Worm (Caenorhabditis elegans) whole organism, L2 larva: ENCODE data around the gene B0303.7.

Source experiments
- C34F6.9 ChIP-seq: fragments of 150-350 bp; optimal IDR thresholded peaks from 2 replicates; lab custom pipeline; 2014; ENCODE audit warnings: missing biosample characterization, missing genetic modification characterization
- R02D3.7 ChIP-seq: fragments of 150-350 bp; optimal IDR thresholded peaks from 2 replicates; lab custom pipeline; 2014; ENCODE audit warnings: missing biosample characterization, missing genetic modification characterization
- ZK546.5 ChIP-seq: sonication (generic microtip); optimal IDR thresholded peaks from 2 replicates; lab custom pipeline; 2017; ENCODE audit warnings: missing biosample characterization, missing genetic modification characterization
- alr-1 ChIP-seq: fragments of 150-350 bp; optimal IDR thresholded peaks from 2 replicates; lab custom pipeline; 2014; ENCODE audit warnings: missing biosample characterization, missing genetic modification characterization
- aly-2 ChIP-seq: fragments of 150-350 bp; optimal IDR thresholded peaks from 2 replicates; lab custom pipeline; 2014; ENCODE audit warnings: missing biosample characterization, missing genetic modification characterization
- ama-1 ChIP-seq: fragments of 150-350 bp; optimal IDR thresholded peaks from 2 replicates; lab custom pipeline; 2018; ENCODE audit warnings: inconsistent platforms
- blmp-1 ChIP-seq: sonication (generic microtip); optimal IDR thresholded peaks from 2 replicates; lab custom pipeline; 2017; ENCODE audit warnings: missing genetic modification characterization, mild to moderate bottlenecking, missing compliant biosample characterization, antibody characterized with exemption, moderate library complexity; ENCODE audit not compliant: insufficient read depth
- ceh-16 ChIP-seq: fragments of 150-350 bp; optimal IDR thresholded peaks from 2 replicates; lab custom pipeline; 2014; ENCODE audit warnings: missing biosample characterization, missing genetic modification characterization
- crh-2 ChIP-seq: sonication (generic microtip); optimal IDR thresholded peaks from 2 replicates; lab custom pipeline; 2017; ENCODE audit warnings: missing biosample characterization, missing genetic modification characterization
- dmd-4 ChIP-seq: sonication (generic microtip); optimal IDR thresholded peaks from 2 replicates; lab custom pipeline; 2017; ENCODE audit warnings: missing biosample characterization, missing genetic modification characterization
- egl-27 ChIP-seq: sonication (generic microtip); optimal IDR thresholded peaks from 3 replicates; lab custom pipeline; 2017; ENCODE audit warnings: missing biosample characterization, missing genetic modification reagents, missing genetic modification characterization
- elt-3 ChIP-seq: sonication (generic microtip); optimal IDR thresholded peaks from 2 replicates; lab custom pipeline; 2017; ENCODE audit warnings: missing biosample characterization, missing genetic modification characterization
- fos-1 ChIP-seq: fragments of 150-350 bp; optimal IDR thresholded peaks from 2 replicates; lab custom pipeline; 2014; ENCODE audit warnings: missing biosample characterization, missing genetic modification characterization
- gmeb-1 ChIP-seq: fragments of 150-350 bp; optimal IDR thresholded peaks from 2 replicates; lab custom pipeline; 2014; ENCODE audit warnings: missing biosample characterization, missing genetic modification characterization
- lin-11 ChIP-seq: fragments of 150-350 bp; sonication (generic microtip); optimal IDR thresholded peaks from 2 replicates; lab custom pipeline; 2014; ENCODE audit warnings: missing biosample characterization, missing genetic modification characterization, inconsistent platforms, mixed read lengths
- lin-13 ChIP-seq: fragments of 150-350 bp; optimal IDR thresholded peaks from 2 replicates; lab custom pipeline; 2014; ENCODE audit warnings: missing biosample characterization, missing genetic modification reagents, missing genetic modification characterization
- lin-39 ChIP-seq: fragments of 150-350 bp; optimal IDR thresholded peaks from 2 replicates; lab custom pipeline; 2014; ENCODE audit warnings: missing biosample characterization, missing genetic modification reagents, missing genetic modification characterization
- lsy-2 ChIP-seq, 2 experiments: fragments of 150-350 bp in 1 of 2; sonication (generic microtip) in 1 of 2; optimal IDR thresholded peaks; 2 replicates each; lab custom pipeline; 2014 to 2017; ENCODE audit warnings: missing biosample characterization in 2 of 2, missing genetic modification characterization in 2 of 2
- mab-5 ChIP-seq: fragments of 150-350 bp; optimal IDR thresholded peaks from 2 replicates; lab custom pipeline; 2014; ENCODE audit warnings: missing biosample characterization, missing genetic modification characterization
- mbf-1 ChIP-seq: sonication (generic microtip); optimal IDR thresholded peaks from 2 replicates; lab custom pipeline; 2017; ENCODE audit warnings: missing biosample characterization, missing genetic modification characterization
- mdl-1 ChIP-seq, 2 experiments: fragments of 150-350 bp in 1 of 2; sonication (generic microtip) in 1 of 2; optimal IDR thresholded peaks; 2 replicates each; lab custom pipeline; 2017; ENCODE audit warnings: missing biosample characterization in 2 of 2, missing genetic modification characterization in 2 of 2
- nhr-12 ChIP-seq: fragments of 150-350 bp; optimal IDR thresholded peaks from 2 replicates; lab custom pipeline; 2014; ENCODE audit warnings: missing biosample characterization, missing genetic modification characterization
- nhr-129 ChIP-seq: fragments of 150-350 bp; optimal IDR thresholded peaks from 2 replicates; lab custom pipeline; 2014; ENCODE audit warnings: missing biosample characterization, missing genetic modification characterization
- nhr-21 ChIP-seq: fragments of 150-350 bp; optimal IDR thresholded peaks from 2 replicates; lab custom pipeline; 2014; ENCODE audit warnings: missing biosample characterization, missing genetic modification characterization
- nhr-23 ChIP-seq: fragments of 150-350 bp; optimal IDR thresholded peaks from 2 replicates; lab custom pipeline; 2014; ENCODE audit warnings: missing biosample characterization, missing genetic modification reagents, missing genetic modification characterization
- nhr-25 ChIP-seq: fragments of 150-350 bp; sonication (generic microtip); optimal IDR thresholded peaks from 3 replicates; lab custom pipeline; 2014; ENCODE audit warnings: missing biosample characterization, missing genetic modification characterization
- nhr-6 ChIP-seq: fragments of 150-350 bp; optimal IDR thresholded peaks from 2 replicates; lab custom pipeline; 2014; ENCODE audit warnings: missing biosample characterization, missing genetic modification characterization
- peb-1 ChIP-seq: fragments of 150-350 bp; optimal IDR thresholded peaks from 2 replicates; lab custom pipeline; 2014; ENCODE audit warnings: missing biosample characterization, missing genetic modification characterization
- sem-4 ChIP-seq: fragments of 150-350 bp; optimal IDR thresholded peaks from 2 replicates; lab custom pipeline; 2014; ENCODE audit warnings: missing biosample characterization, missing genetic modification reagents, missing genetic modification characterization
- skn-1 ChIP-seq: sonication (generic microtip); optimal IDR thresholded peaks from 2 replicates; lab custom pipeline; 2017; ENCODE audit warnings: missing biosample characterization, missing genetic modification characterization
- sma-3 ChIP-seq: sonication (generic microtip); optimal IDR thresholded peaks from 2 replicates; lab custom pipeline; 2016; ENCODE audit warnings: missing genetic modification reagents, missing genetic modification characterization, missing compliant biosample characterization
- sma-9 ChIP-seq, 2 experiments: fragments of 150-350 bp in 1 of 2; sonication (generic microtip) in 1 of 2; optimal IDR thresholded peaks; 2 replicates each; lab custom pipeline; 2014 to 2016; ENCODE audit warnings: missing genetic modification characterization in 2 of 2, mild to moderate bottlenecking in 1 of 2, missing biosample characterization in 1 of 2, missing compliant biosample characterization in 1 of 2, missing genetic modification reagents in 1 of 2, moderate library complexity in 1 of 2
- snpc-4 ChIP-seq: fragments of 150-350 bp; optimal IDR thresholded peaks from 2 replicates; lab custom pipeline; 2014; ENCODE audit warnings: missing biosample characterization, missing genetic modification characterization
- unc-39 ChIP-seq: fragments of 150-350 bp; optimal IDR thresholded peaks from 2 replicates; lab custom pipeline; 2014; ENCODE audit warnings: missing biosample characterization, missing genetic modification characterization
- unc-55 ChIP-seq: fragments of 150-350 bp; sonication (generic microtip); optimal IDR thresholded peaks from 3 replicates; lab custom pipeline; 2014; ENCODE audit warnings: missing biosample characterization, missing genetic modification reagents, missing genetic modification characterization
- ztf-1 ChIP-seq: fragments of 200-800 bp; sonication (Bioruptor generic); conservative IDR thresholded peaks from 2 replicates; pipeline ENCODE4 v1.3.6; 2022; ENCODE audit warnings: missing genetic modification characterization, missing compliant biosample characterization
- ztf-4 ChIP-seq: fragments of 150-350 bp; optimal IDR thresholded peaks from 2 replicates; lab custom pipeline; 2014; ENCODE audit warnings: missing biosample characterization, missing genetic modification characterization

B0303.7 gene

DNA sequence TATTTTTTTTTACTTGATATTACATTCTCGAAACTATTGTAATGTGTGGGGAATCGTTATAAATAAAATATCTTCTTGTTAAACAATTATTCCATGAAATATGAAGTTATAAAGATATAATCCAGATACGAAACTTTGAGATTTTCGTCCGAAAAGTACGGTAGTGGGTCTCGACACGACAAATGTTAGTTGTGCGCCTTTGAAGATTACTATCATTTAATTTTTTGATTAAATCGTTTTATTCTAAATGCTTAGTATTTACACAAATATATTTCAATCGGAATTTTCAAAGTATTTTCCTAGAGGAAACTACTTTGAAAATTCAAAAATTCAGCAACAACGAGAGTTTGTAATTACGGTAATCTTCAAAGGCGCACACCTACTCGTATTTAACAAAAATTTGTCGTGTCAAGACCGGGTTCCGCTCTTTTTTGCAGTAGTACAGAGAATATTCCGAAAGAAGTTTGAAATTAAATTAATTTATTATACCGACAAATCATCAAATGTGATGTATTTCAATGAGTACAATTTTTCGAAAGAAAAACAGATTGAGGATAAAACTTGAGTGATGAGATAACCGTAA is 41.2 kb upstream of the B0303.7 start:
- TF ChIP-seq ztf-4 (tag; lab: Kevin White, UChicago) (no peak), dmd-4 (tag; lab: Kevin White, UChicago) (no peak), sma-9 (GFP tag; optimal IDR thresholded peaks at IDR 0.05; lab: Kevin White, UChicago) (no peak), sma-9 (tag; optimal IDR thresholded peaks at IDR 0.05; lab: Kevin White, UChicago) (no peak), peb-1 (tag; lab: Kevin White, UChicago) (no peak), lsy-2 (tag; optimal IDR thresholded peaks at IDR 0.05; lab: Kevin White, UChicago) (peak in 1 of 2 experiments; percentile 17), sma-3 (GFP tag; lab: Kevin White, UChicago) (peak; percentile 3), gmeb-1 (tag; lab: Kevin White, UChicago) (peak; percentile 17), nhr-6 (tag; lab: Kevin White, UChicago) (no peak), nhr-21 (no peak), ama-1 (peak; percentile 70), mdl-1 (tag; optimal IDR thresholded peaks at IDR 0.05; lab: Kevin White, UChicago) (no peak), ztf-1 (GFP tag; lab: Robert Waterston, UW) (no peak)

DNA sequence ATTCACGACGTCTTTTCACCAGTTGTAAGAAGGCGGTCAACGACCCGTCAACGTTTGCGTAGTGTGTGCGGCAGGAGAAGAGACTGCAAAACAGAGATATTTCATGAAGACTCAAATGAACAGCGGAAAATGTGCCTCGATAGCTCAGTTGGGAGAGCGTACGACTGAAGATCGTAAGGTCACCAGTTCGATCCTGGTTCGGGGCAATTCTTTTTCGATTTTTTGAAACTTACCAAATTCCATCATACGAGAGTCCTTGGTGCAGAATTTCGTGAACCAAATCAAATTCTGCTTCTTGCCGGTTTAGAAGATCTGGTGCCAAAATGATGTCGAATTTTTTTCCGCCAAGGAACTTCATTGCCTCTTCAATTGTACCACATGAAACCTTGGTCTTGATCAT is 40.5 kb upstream of the B0303.7 start:
- TF ChIP-seq fos-1 (tag; lab: Kevin White, UChicago) (peak; percentile 40), dmd-4 (tag; lab: Kevin White, UChicago) (no peak), ceh-16 (tag; lab: Kevin White, UChicago) (no peak), mab-5 (no peak), C34F6.9 (peak; percentile 38), sem-4 (tag; lab: Kevin White, UChicago) (no peak), ZK546.5 (tag; lab: Kevin White, UChicago) (no peak), lin-11 (no peak), nhr-23 (tag; lab: Kevin White, UChicago) (no peak), ztf-4 (tag; lab: Kevin White, UChicago) (peak; percentile 9), nhr-12 (tag; lab: Kevin White, UChicago) (no peak), aly-2 (tag; lab: Kevin White, UChicago) (no peak), snpc-4 (tag; lab: Kevin White, UChicago) (no peak), unc-55 (GFP tag; lab: Kevin White, UChicago) (peak; percentile 39), mbf-1 (no peak), crh-2 (tag; lab: Kevin White, UChicago) (no peak), nhr-129 (tag; lab: Kevin White, UChicago) (peak; percentile 80), blmp-1 (tag; lab: Kevin White, UChicago) (peak; percentile 6), sma-9 (GFP tag; optimal IDR thresholded peaks at IDR 0.05; lab: Kevin White, UChicago) (peak; percentile 39), sma-9 (tag; optimal IDR thresholded peaks at IDR 0.05; lab: Kevin White, UChicago) (no peak), lsy-2 (tag; optimal IDR thresholded peaks at IDR 0.05; lab: Kevin White, UChicago) (peak in 1 of 2 experiments; percentile 56), ama-1 (peak; percentile 34), ztf-1 (GFP tag; lab: Robert Waterston, UW) (no peak), nhr-25 (no peak), sma-3 (GFP tag; lab: Kevin White, UChicago) (no peak), gmeb-1 (tag; lab: Kevin White, UChicago) (no peak), nhr-21 (peak; percentile 19)

DNA sequence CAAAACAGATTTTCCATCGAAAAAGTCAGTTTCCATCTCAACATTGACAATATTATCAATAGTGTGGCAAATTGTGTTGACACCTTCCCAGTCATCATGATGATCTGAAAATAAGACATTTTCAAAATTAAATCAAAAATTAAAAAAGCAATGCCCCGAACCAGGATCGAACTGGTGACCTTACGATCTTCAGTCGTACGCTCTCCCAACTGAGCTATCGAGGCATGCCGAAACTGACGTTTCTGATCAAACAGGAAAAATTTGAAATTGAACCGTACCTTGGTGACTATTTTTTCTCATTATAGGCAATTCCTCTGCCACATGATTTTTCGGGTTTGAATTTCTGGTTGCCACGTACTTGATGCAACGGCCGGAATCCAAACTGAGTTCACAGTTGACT is 40.0 kb upstream of the B0303.7 start:
- no peak for TF ChIP-seq crh-2 (tag; lab: Kevin White, UChicago)
- TF ChIP-seq lsy-2 (tag; optimal IDR thresholded peaks at IDR 0.05; lab: Kevin White, UChicago), result no peak
- TF ChIP-seq egl-27 (tag; lab: Kevin White, UChicago), result no peak
- no peak for TF ChIP-seq nhr-21
- TF ChIP-seq lin-11, result no peak
- TF ChIP-seq ztf-1 (GFP tag; lab: Robert Waterston, UW), result no peak
- no peak for TF ChIP-seq lin-39 (tag; lab: Kevin White, UChicago)
- no peak for TF ChIP-seq R02D3.7
- no peak for TF ChIP-seq skn-1 (tag; lab: Kevin White, UChicago)
- TF ChIP-seq alr-1, result no peak
- no peak for TF ChIP-seq elt-3 (tag; lab: Kevin White, UChicago)
- TF ChIP-seq ZK546.5 (tag; lab: Kevin White, UChicago), result no peak
- no peak for TF ChIP-seq unc-39 (tag; lab: Kevin White, UChicago)
- TF ChIP-seq peb-1 (tag; lab: Kevin White, UChicago), result no peak
- no peak for TF ChIP-seq sma-9 (GFP tag; optimal IDR thresholded peaks at IDR 0.05; lab: Kevin White, UChicago)
- no peak for TF ChIP-seq sma-9 (tag; optimal IDR thresholded peaks at IDR 0.05; lab: Kevin White, UChicago)
- TF ChIP-seq snpc-4 (tag; lab: Kevin White, UChicago), result no peak
- no peak for TF ChIP-seq lin-13 (GFP tag; lab: Kevin White, UChicago)
- TF ChIP-seq ztf-4 (tag; lab: Kevin White, UChicago), result no peak
- TF ChIP-seq gmeb-1 (tag; lab: Kevin White, UChicago), result no peak
- TF ChIP-seq blmp-1 (tag; lab: Kevin White, UChicago), result no peak
